Worm (Caenorhabditis elegans) whole organism, late embryonic: ENCODE results near the gene E01G4.5.

Source experiments
- C08G9.2 ChIP-seq: sonication (generic microtip); optimal IDR thresholded peaks from 2 replicates; lab custom pipeline; 2016; ENCODE audit warnings: mild to moderate bottlenecking, missing genetic modification characterization, moderate library complexity, missing compliant biosample characterization
- C38D4.7 ChIP-seq: fragments of 200-800 bp; sonication (Bioruptor generic); optimal IDR thresholded peaks from 2 replicates; lab custom pipeline; 2018; ENCODE audit warnings: mild to moderate bottlenecking, missing genetic modification characterization, moderate library complexity, missing compliant biosample characterization
- K02D7.2 ChIP-seq: sonication (generic microtip); optimal IDR thresholded peaks from 2 replicates; lab custom pipeline; 2017; ENCODE audit warnings: mild to moderate bottlenecking, missing genetic modification characterization, missing compliant biosample characterization
- T23F11.4 ChIP-seq: fragments of 200-800 bp; sonication (Bioruptor generic); optimal IDR thresholded peaks from 2 replicates; lab custom pipeline; 2018; ENCODE audit warnings: mild to moderate bottlenecking, missing genetic modification characterization, missing compliant biosample characterization
- Y22D7AL.16 ChIP-seq: sonication (generic microtip); optimal IDR thresholded peaks from 2 replicates; lab custom pipeline; 2016; ENCODE audit warnings: missing genetic modification characterization, missing compliant biosample characterization
- ahr-1 ChIP-seq: sonication (generic microtip); optimal IDR thresholded peaks from 2 replicates; lab custom pipeline; 2016; ENCODE audit warnings: missing genetic modification characterization, missing compliant biosample characterization
- ceh-14 ChIP-seq: sonication (generic microtip); optimal IDR thresholded peaks from 2 replicates; lab custom pipeline; 2016; ENCODE audit warnings: missing genotype, missing genetic modification characterization, missing compliant biosample characterization
- ceh-19 ChIP-seq: fragments of 200-800 bp; sonication (Bioruptor generic); optimal IDR thresholded peaks from 2 replicates; lab custom pipeline; 2018; ENCODE audit warnings: mild to moderate bottlenecking, missing genetic modification characterization, missing compliant biosample characterization
- ceh-2 ChIP-seq: sonication (generic microtip); optimal IDR thresholded peaks from 2 replicates; lab custom pipeline; 2016; ENCODE audit warnings: missing genotype, missing genetic modification characterization, missing compliant biosample characterization
- ceh-24 ChIP-seq: sonication (generic microtip); optimal IDR thresholded peaks from 2 replicates; lab custom pipeline; 2016; ENCODE audit warnings: mild to moderate bottlenecking, missing genetic modification characterization, missing compliant biosample characterization
- ceh-31 ChIP-seq: sonication (generic microtip); optimal IDR thresholded peaks from 2 replicates; lab custom pipeline; 2016; ENCODE audit warnings: missing genetic modification characterization, missing compliant biosample characterization
- ceh-45 ChIP-seq: fragments of 200-800 bp; sonication (Bioruptor generic); IDR thresholded peaks from 2 replicates; pipeline ENCODE4 v1.3.6; 2022; ENCODE audit warnings: missing genetic modification reagents, missing genetic modification characterization, missing compliant biosample characterization
- dve-1 ChIP-seq: sonication (generic microtip); optimal IDR thresholded peaks from 2 replicates; lab custom pipeline; 2017; ENCODE audit warnings: antibody characterized with exemption, mild to moderate bottlenecking, missing genetic modification characterization, missing compliant biosample characterization
- elt-2 ChIP-seq: sonication (generic microtip); optimal IDR thresholded peaks from 2 replicates; lab custom pipeline; 2016; ENCODE audit warnings: missing genetic modification reagents, missing genetic modification characterization, missing compliant biosample characterization
- fax-1 ChIP-seq: sonication (generic microtip); optimal IDR thresholded peaks from 2 replicates; lab custom pipeline; 2016; ENCODE audit warnings: missing genotype, missing genetic modification characterization, missing compliant biosample characterization
- gmeb-2 ChIP-seq: sonication (generic microtip); optimal IDR thresholded peaks from 2 replicates; lab custom pipeline; 2016; ENCODE audit warnings: missing genetic modification characterization, inconsistent platforms, missing compliant biosample characterization
- hlh-6 ChIP-seq: sonication (generic microtip); optimal IDR thresholded peaks from 2 replicates; lab custom pipeline; 2016; ENCODE audit warnings: missing genotype, missing genetic modification characterization, missing compliant biosample characterization
- hlh-8 ChIP-seq: sonication (generic microtip); optimal IDR thresholded peaks from 2 replicates; lab custom pipeline; 2016; ENCODE audit warnings: missing genotype, missing genetic modification characterization, missing compliant biosample characterization
- lim-6 ChIP-seq: sonication (generic microtip); optimal IDR thresholded peaks from 2 replicates; lab custom pipeline; 2016; ENCODE audit warnings: missing genetic modification characterization, missing compliant biosample characterization
- lin-11 ChIP-seq: fragments of 200-800 bp; sonication (Bioruptor generic); optimal IDR thresholded peaks from 2 replicates; lab custom pipeline; 2018; ENCODE audit warnings: mild to moderate bottlenecking, missing genetic modification characterization, missing compliant biosample characterization
- mec-3 ChIP-seq: sonication (generic microtip); optimal IDR thresholded peaks from 2 replicates; lab custom pipeline; 2016; ENCODE audit warnings: borderline replicate concordance, missing genetic modification characterization, missing compliant biosample characterization
- nfya-1 ChIP-seq: sonication (generic microtip); optimal IDR thresholded peaks from 2 replicates; lab custom pipeline; 2017; ENCODE audit warnings: missing genetic modification characterization, mild to moderate bottlenecking, missing compliant biosample characterization, antibody characterized with exemption, moderate library complexity
- nhr-11 ChIP-seq: fragments of 150-350 bp; optimal IDR thresholded peaks from 2 replicates; lab custom pipeline; 2014; ENCODE audit warnings: missing biosample characterization, missing genetic modification characterization
- npax-4 ChIP-seq: sonication (generic microtip); optimal IDR thresholded peaks from 2 replicates; lab custom pipeline; 2016; ENCODE audit warnings: missing genetic modification characterization, missing compliant biosample characterization
- odd-2 ChIP-seq: sonication (generic microtip); optimal IDR thresholded peaks from 2 replicates; lab custom pipeline; 2017; ENCODE audit warnings: antibody characterized with exemption, mild to moderate bottlenecking, missing genetic modification characterization, missing compliant biosample characterization
- pax-1 ChIP-seq: fragments of 150-350 bp; optimal IDR thresholded peaks from 2 replicates; lab custom pipeline; 2014; ENCODE audit warnings: missing biosample characterization, missing genetic modification characterization
- pha-2 ChIP-seq: sonication (generic microtip); optimal IDR thresholded peaks from 2 replicates; lab custom pipeline; 2017; ENCODE audit warnings: mild to moderate bottlenecking, missing genetic modification characterization, missing compliant biosample characterization
- pros-1 ChIP-seq: fragments of 150-350 bp; optimal IDR thresholded peaks from 2 replicates; lab custom pipeline; 2014; ENCODE audit warnings: missing biosample characterization, missing genetic modification reagents, missing genetic modification characterization
- rnt-1 ChIP-seq: sonication (generic microtip); optimal IDR thresholded peaks from 2 replicates; lab custom pipeline; 2016; ENCODE audit warnings: missing genetic modification characterization, missing compliant biosample characterization
- sox-2 ChIP-seq: fragments of 200-800 bp; sonication (Bioruptor generic); IDR thresholded peaks from 2 replicates; pipeline ENCODE4 v1.3.6; 2022; ENCODE audit warnings: missing genetic modification reagents, missing genetic modification characterization, missing compliant biosample characterization
- syd-9 ChIP-seq: sonication (generic microtip); optimal IDR thresholded peaks from 2 replicates; lab custom pipeline; 2016; ENCODE audit warnings: mild to moderate bottlenecking, missing genetic modification characterization, moderate library complexity, missing compliant biosample characterization
- tbx-7 ChIP-seq: sonication (generic microtip); optimal IDR thresholded peaks from 2 replicates; lab custom pipeline; 2016; ENCODE audit warnings: missing genotype, missing genetic modification characterization, missing compliant biosample characterization
- ttx-3 ChIP-seq: sonication (generic microtip); optimal IDR thresholded peaks from 2 replicates; lab custom pipeline; 2016; ENCODE audit warnings: missing genetic modification reagents, missing genetic modification characterization, missing compliant biosample characterization
- unc-42 ChIP-seq: sonication (generic microtip); optimal IDR thresholded peaks from 2 replicates; lab custom pipeline; 2016; ENCODE audit warnings: missing genotype, missing genetic modification characterization, missing compliant biosample characterization
- ztf-16 ChIP-seq: sonication (generic microtip); optimal IDR thresholded peaks from 2 replicates; lab custom pipeline; 2017; ENCODE audit warnings: missing genetic modification characterization, missing compliant biosample characterization

E01G4.5 gene

ce11 chrII:13503653-13504052 lies 31.5 kb downstream of the E01G4.5 start, which contains the start of gene F54F11.1:
F54F11.1 (plus strand) TSS chrII:13503953.
- TF ChIP-seq lim-6 (tag; lab: Kevin White, UChicago), result no peak
- no peak for TF ChIP-seq ztf-16 (tag; lab: Kevin White, UChicago)
- TF ChIP-seq hlh-8, result no peak
- no peak for TF ChIP-seq ceh-31 (tag; lab: Kevin White, UChicago)
- no peak for TF ChIP-seq rnt-1 (tag; lab: Kevin White, UChicago)
- no peak for TF ChIP-seq fax-1 (tag; lab: Kevin White, UChicago)
- no peak for TF ChIP-seq dve-1 (tag; lab: Kevin White, UChicago)

- no peak for TF ChIP-seq pha-2
- TF ChIP-seq K02D7.2 (tag; lab: Kevin White, UChicago), result no peak
- TF ChIP-seq syd-9 (tag; lab: Kevin White, UChicago), result no peak
- TF ChIP-seq pax-1 (tag; lab: Kevin White, UChicago), result no peak
- TF ChIP-seq ceh-24, result no peak
- no peak for TF ChIP-seq lin-11
- no peak for TF ChIP-seq T23F11.4
- no peak for TF ChIP-seq ttx-3 (tag; lab: Kevin White, UChicago)
- TF ChIP-seq ceh-2 (tag; lab: Kevin White, UChicago), result no peak
- no peak for TF ChIP-seq ahr-1 (tag; lab: Kevin White, UChicago)
- TF ChIP-seq fax-1 (tag; lab: Kevin White, UChicago), result no peak
- TF ChIP-seq ceh-45, result no peak
- TF ChIP-seq hlh-6 (tag; lab: Kevin White, UChicago), result no peak
- no peak for TF ChIP-seq gmeb-2 (tag; lab: Kevin White, UChicago)
- TF ChIP-seq pros-1 (tag; lab: Kevin White, UChicago), result no peak
- no peak for TF ChIP-seq npax-4 (tag; lab: Kevin White, UChicago)
- no peak for TF ChIP-seq tbx-7
- TF ChIP-seq unc-42, result no peak
Measured at ce11 chrII:13505386-13505785, 33.2 kb downstream of the E01G4.5 start.

ce11 chrII:13505977-13506568 lies 33.9 kb downstream of the E01G4.5 start:
- TF ChIP-seq gmeb-2 (tag; lab: Kevin White, UChicago), result no peak
- peak; percentile 59 for TF ChIP-seq nfya-1 (tag; lab: Kevin White, UChicago)
- TF ChIP-seq pax-1 (tag; lab: Kevin White, UChicago), result no peak

- TF ChIP-seq ztf-16 (tag; lab: Kevin White, UChicago), result no peak
- TF ChIP-seq, all 69 proteins: peak for 0
Measured at ce11 chrII:13507535-13507934, 35.3 kb downstream of the E01G4.5 start, which contains the start of gene nep-17. nep-17 (plus strand) TSS chrII:13507819.

- TF ChIP-seq C38D4.7 (GFP tag; lab: Kevin White, UChicago) (no peak), pax-1 (tag; lab: Kevin White, UChicago) (no peak), sox-2 (GFP tag; lab: Robert Waterston, UW) (no peak), Y22D7AL.16 (tag; lab: Kevin White, UChicago) (no peak), syd-9 (tag; lab: Kevin White, UChicago) (no peak), odd-2 (tag; lab: Kevin White, UChicago) (no peak), ceh-19 (GFP tag; lab: Kevin White, UChicago) (no peak), C08G9.2 (tag; lab: Kevin White, UChicago) (no peak), hlh-8 (no peak), ttx-3 (tag; lab: Kevin White, UChicago) (no peak), elt-2 (tag; lab: Kevin White, UChicago) (no peak), nhr-11 (no peak), mec-3 (tag; lab: Kevin White, UChicago) (no peak), ceh-14 (tag; lab: Kevin White, UChicago) (no peak)
Measured at ce11 chrII:13508607-13509006, 36.4 kb downstream of the E01G4.5 start.
